Fruit fly (Drosophila melanogaster) whole organism, wandering third instar larva: ENCODE data around the gene Mhc.

Source experiments
- CG32264 ChIP-seq: fragments of 200-800 bp; sonication (Bioruptor generic); optimal IDR thresholded peaks from 2 replicates; lab custom pipeline; 2016; ENCODE audit warnings: missing biosample characterization, missing genetic modification characterization
- GATAd ChIP-seq: sonication (Bioruptor generic); optimal IDR thresholded peaks from 2 replicates; lab custom pipeline; 2016; ENCODE audit warnings: missing biosample characterization, missing genetic modification characterization
- Myc ChIP-seq: fragments of >200 bp; optimal IDR thresholded peaks from 2 replicates; lab custom pipeline; 2017
- Rel ChIP-seq, 2 experiments: fragments of 200-800 bp; sonication (Bioruptor generic) in 1 of 2; optimal IDR thresholded peaks; 2 replicates in 1 of 2; 3 replicates in 1 of 2; lab custom pipeline; 2016 to 2019; ENCODE audit warnings: mild to moderate bottlenecking in 2 of 2, missing biosample characterization in 2 of 2, missing genetic modification characterization in 2 of 2, moderate library complexity in 1 of 2
- brk ChIP-seq: fragments of 200-800 bp; sonication (Bioruptor generic); optimal IDR thresholded peaks from 2 replicates; lab custom pipeline; 2016; ENCODE audit warnings: missing biosample characterization, mild to moderate bottlenecking, missing genetic modification characterization
- dl ChIP-seq, 2 experiments: fragments of 175-275, 200-275 bp in 1 of 2; fragments of 200-275 bp in 1 of 2; sonication (Bioruptor generic); optimal IDR thresholded peaks; lab custom pipeline; 2018; ENCODE audit warnings: mild to moderate bottlenecking in 2 of 2, missing biosample characterization in 2 of 2, missing genetic modification characterization in 2 of 2, moderate library complexity in 2 of 2; ENCODE audit not compliant: partially characterized antibody in 2 of 2, insufficient read depth in 1 of 2
- dsf ChIP-seq: sonication (Bioruptor generic); optimal IDR thresholded peaks from 2 replicates; lab custom pipeline; 2016; ENCODE audit warnings: missing biosample characterization, missing genetic modification characterization, borderline replicate concordance
- psq ChIP-seq: fragments of 200-800 bp; sonication (Bioruptor generic); optimal IDR thresholded peaks from 3 replicates; lab custom pipeline; 2017; ENCODE audit warnings: missing biosample characterization, mild to moderate bottlenecking, missing genetic modification characterization, moderate library complexity
- tai ChIP-seq: sonication (Bioruptor generic); optimal IDR thresholded peaks from 2 replicates; lab custom pipeline; 2016; ENCODE audit warnings: missing biosample characterization, missing genetic modification characterization
- usp ChIP-seq: fragments of >200 bp; optimal IDR thresholded peaks from 2 replicates; lab custom pipeline; 2017; ENCODE audit warnings: missing biosample characterization, missing genetic modification characterization

DNA sequence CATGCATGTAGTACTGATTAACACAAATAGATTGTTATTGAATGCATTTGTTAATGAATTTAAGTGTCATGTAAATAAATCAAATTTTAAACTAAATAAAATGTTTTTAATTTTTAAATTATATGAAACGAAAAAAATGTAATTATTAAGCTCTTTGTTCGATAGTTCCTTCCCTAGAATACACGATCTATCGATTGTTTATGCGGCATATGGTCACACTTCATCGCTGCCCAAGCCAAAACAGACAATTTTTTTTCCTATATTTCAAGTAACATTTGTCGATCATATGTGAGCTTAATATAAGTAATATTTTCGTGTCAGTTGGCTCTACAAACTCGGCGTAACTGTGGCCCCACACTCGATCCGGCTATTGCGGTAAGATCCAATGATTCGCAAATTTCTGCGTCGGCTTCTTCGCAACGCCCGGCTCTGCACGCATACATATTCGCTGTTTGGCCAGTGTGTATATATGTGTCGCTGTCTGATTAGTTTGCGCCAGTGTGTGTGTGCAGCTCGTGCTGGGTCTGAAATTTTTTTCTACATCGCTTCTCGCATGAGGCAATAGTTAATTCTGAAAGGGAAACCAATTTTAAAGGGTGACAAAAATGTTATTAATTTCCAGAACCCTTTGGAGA lies 60.6 kb downstream of the Mhc start, which contains the start of gene AspRS-m:
- no peak for TF ChIP-seq CG32264 (GFP tag; lab: Kevin White, UChicago)
- no peak for TF ChIP-seq dl (GFP tag; optimal IDR thresholded peaks at IDR 0.05; lab: Kevin White, UChicago; ENCODE audit: insufficient read depth in 1 of 2, partially characterized antibody in 2 of 2)
- no peak for TF ChIP-seq tai (GFP tag; lab: Kevin White, UChicago)
- TF ChIP-seq dsf (GFP tag; lab: Kevin White, UChicago) = no peak
- no peak for TF ChIP-seq GATAd (GFP tag; lab: Kevin White, UChicago)
- no peak for TF ChIP-seq brk (GFP tag; lab: Kevin White, UChicago)
- TF ChIP-seq Rel (GFP tag; optimal IDR thresholded peaks at IDR 0.05; lab: Kevin White, UChicago) = no peak
- TF ChIP-seq Rel (tag; optimal IDR thresholded peaks at IDR 0.05; lab: Kevin White, UChicago) = no peak
- TF ChIP-seq Myc = no peak
- no peak for TF ChIP-seq usp (GFP tag; lab: Kevin White, UChicago)
- no peak for TF ChIP-seq psq (GFP tag; lab: Kevin White, UChicago)
